Fruit fly (Drosophila melanogaster): ENCODE measurements around the gene CG11786.

CG11786 gene

DNA sequence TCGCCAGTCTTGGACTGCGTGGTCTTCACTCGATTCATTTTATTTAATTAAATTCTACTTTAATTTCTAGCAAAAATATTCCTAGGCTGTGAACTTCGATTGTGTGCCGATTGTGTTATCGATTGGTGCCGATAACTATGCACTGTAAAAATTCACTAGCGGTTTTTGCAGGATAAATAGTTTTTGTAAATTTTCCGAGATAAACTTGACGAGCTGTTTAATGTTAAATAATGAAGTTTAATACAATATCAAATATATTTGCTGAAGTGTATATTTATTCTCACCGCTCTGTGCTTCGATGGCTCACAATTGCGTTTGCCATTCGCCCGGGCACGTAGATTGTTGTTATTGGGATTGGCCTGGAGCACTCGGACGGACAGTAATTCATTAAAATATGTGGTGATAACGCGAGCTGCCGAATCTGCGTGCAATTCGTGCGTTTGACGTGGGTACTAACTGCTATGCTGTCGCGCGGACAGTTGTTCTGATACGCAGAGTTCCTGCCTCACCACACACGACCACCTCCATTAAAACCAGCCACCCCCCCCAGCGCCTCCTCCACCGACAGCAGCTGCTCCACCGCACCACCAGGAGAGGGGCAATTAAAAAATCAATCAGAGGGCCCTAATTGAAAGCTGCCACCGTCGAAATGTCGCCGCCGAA is 21.1 kb upstream of the CG11786 start, which contains the start of the genes EMC6 and Hr96 (continued):
- TF ChIP-seq seq (GFP tag; IDR thresholded peaks at IDR 0.05) (peak; percentile 89), Dip3 (GFP tag; optimal IDR thresholded peaks at IDR 0.05) (peak; percentile 94), chinmo (GFP tag; IDR thresholded peaks at IDR 0.05; ENCODE audit: partially characterized antibody) (peak; percentile 56; the same call in 1 of the 4 replicates), CG6813 (GFP tag; optimal IDR thresholded peaks at IDR 0.05) (peak; percentile 86), Rfx (GFP tag; IDR thresholded peaks at IDR 0.05) (peak; percentile 97), pb (GFP tag; optimal IDR thresholded peaks at IDR 0.05) (peak; percentile 69), CG13123 (GFP tag; optimal IDR thresholded peaks at IDR 0.05) (no peak), CG12769 (tag; optimal IDR thresholded peaks at IDR 0.05) (peak; percentile 98), Ptx1 (GFP tag; IDR thresholded peaks at IDR 0.05) (peak; percentile 95), dmrt99B (tag; optimal IDR thresholded peaks at IDR 0.05) (no peak), Sin3A (optimal IDR thresholded peaks at IDR 0.05) (peak; percentile 70), HLH3B (GFP tag; IDR thresholded peaks at IDR 0.05) (peak; percentile 92), Atf6 (GFP tag; IDR thresholded peaks at IDR 0.05) (peak; percentile 93), CG3163 (GFP tag; optimal IDR thresholded peaks at IDR 0.05) (peak; percentile 68), Sry-β (GFP tag; optimal IDR thresholded peaks at IDR 0.05) (peak; percentile 49), CG9797 (GFP tag; optimal IDR thresholded peaks at IDR 0.05) (peak; percentile 59), Hey (tag; optimal IDR thresholded peaks at IDR 0.05) (peak; percentile 67), Fer3 (tag; optimal IDR thresholded peaks at IDR 0.05) (peak; percentile 94), CG6854 (GFP tag; optimal IDR thresholded peaks at IDR 0.05) (peak; percentile 83), slou (GFP tag; optimal IDR thresholded peaks at IDR 0.05) (no peak), Sox102F (GFP tag; optimal IDR thresholded peaks at IDR 0.05) (peak; percentile 93), Tbp (GFP tag; optimal IDR thresholded peaks at IDR 0.05) (no peak), YL-1 (GFP tag; optimal IDR thresholded peaks at IDR 0.05) (peak; percentile 96), Dref (GFP tag; IDR thresholded peaks at IDR 0.05) (peak; percentile 85), ap (GFP tag; IDR thresholded peaks at IDR 0.05) (peak; percentile 74), MESR4 (GFP tag; optimal IDR thresholded peaks at IDR 0.05) (peak; percentile 93), CG17802 (tag; optimal IDR thresholded peaks at IDR 0.05) (peak; percentile 82), Dbx (GFP tag; IDR thresholded peaks at IDR 0.05) (peak; percentile 96), CG2199 (GFP tag; IDR thresholded peaks at IDR 0.05) (peak; percentile 87; the same call in 2 of the 3 replicates), mirr (GFP tag; optimal IDR thresholded peaks at IDR 0.05) (peak; percentile 81), CG2889 (GFP tag; IDR thresholded peaks at IDR 0.05) (peak; percentile 85), lab (GFP tag; optimal IDR thresholded peaks at IDR 0.05) (peak; percentile 96), HHEX (GFP tag; optimal IDR thresholded peaks at IDR 0.05) (peak; percentile 91), CG31441 (GFP tag; IDR thresholded peaks at IDR 0.05) (peak; percentile 94), CG4328 (GFP tag; optimal IDR thresholded peaks at IDR 0.05) (peak; percentile 87), lola (GFP tag; optimal IDR thresholded peaks at IDR 0.05) (peak in 1 of 3 experiments; percentile 90), crp (GFP tag; optimal IDR thresholded peaks at IDR 0.05) (peak in 1 of 2 experiments; percentile 71), prd (optimal IDR thresholded peaks at IDR 0.05) (no peak), prd (GFP tag; IDR thresholded peaks at IDR 0.05) (peak; percentile 96), knrl (GFP tag; IDR thresholded peaks at IDR 0.05; ENCODE audit: partially characterized antibody) (peak; percentile 69), Med (GFP tag) (peak; percentile 99), sqz (GFP tag; optimal IDR thresholded peaks at IDR 0.05) (no peak), CG3281 (GFP tag; optimal IDR thresholded peaks at IDR 0.05) (peak; percentile 91), Usf (GFP tag; optimal IDR thresholded peaks at IDR 0.05) (peak; percentile 84), CG43689 (GFP tag; IDR thresholded peaks at IDR 0.05) (peak; percentile 79), CG17385 (GFP tag; optimal IDR thresholded peaks at IDR 0.05) (peak; percentile 87), Meics (GFP tag; optimal IDR thresholded peaks at IDR 0.05) (peak; percentile 94), CG3995 (GFP tag; optimal IDR thresholded peaks at IDR 0.05) (peak; percentile 72), Dip2 (GFP tag; IDR thresholded peaks at IDR 0.05) (no peak), gcm2 (GFP tag; optimal IDR thresholded peaks at IDR 0.05) (peak; percentile 82)

Measured in whole organism, embryonic.